Worm (Caenorhabditis elegans) whole organism, midembryonic: ENCODE measurements around the gene Y48B6A.13.

Source experiments
- T22C8.4 ChIP-seq: fragments of 200-800 bp; sonication (Bioruptor generic); IDR thresholded peaks from 2 replicates; pipeline ENCODE4 v1.3.6; 2022; ENCODE audit warnings: missing genetic modification characterization, missing compliant biosample characterization
- cog-1 ChIP-seq: sonication (generic microtip); optimal IDR thresholded peaks from 2 replicates; lab custom pipeline; 2016; ENCODE audit warnings: missing genetic modification characterization, missing compliant biosample characterization
- flt-1 ChIP-seq: fragments of 200-800 bp; sonication (Bioruptor generic); IDR thresholded peaks from 2 replicates; pipeline ENCODE4 v1.3.6; 2022; ENCODE audit warnings: missing genetic modification characterization, missing compliant biosample characterization
- med-1 ChIP-seq: sonication (generic microtip); optimal IDR thresholded peaks from 2 replicates; lab custom pipeline; 2017; ENCODE audit warnings: missing genetic modification characterization, mild to moderate bottlenecking, missing compliant biosample characterization, antibody characterized with exemption, missing genetic modification reagents; ENCODE audit not compliant: insufficient read depth
- ref-1 ChIP-seq: fragments of 200-800 bp; sonication (Bioruptor generic); conservative IDR thresholded peaks from 2 replicates; pipeline ENCODE4 v1.3.6; 2022; ENCODE audit warnings: missing genetic modification reagents, missing genetic modification characterization, missing compliant biosample characterization
- tab-1 ChIP-seq: fragments of 200-800 bp; sonication (Bioruptor generic); IDR thresholded peaks from 2 replicates; pipeline ENCODE4 v1.3.6; 2022; ENCODE audit warnings: missing genetic modification characterization, missing compliant biosample characterization
- ztf-23 ChIP-seq: fragments of 200-800 bp; sonication (Bioruptor generic); IDR thresholded peaks from 2 replicates; pipeline ENCODE4 v1.3.6; 2022; ENCODE audit warnings: missing genetic modification reagents, missing genetic modification characterization, missing compliant biosample characterization
- ztf-29 ChIP-seq: fragments of 200-800 bp; sonication (Bioruptor generic); IDR thresholded peaks from 2 replicates; pipeline ENCODE4 v1.3.6; 2022; ENCODE audit warnings: missing genetic modification reagents, missing genetic modification characterization, missing compliant biosample characterization

ce11 chrII:14218142-14218541, 7.9 kb downstream of the Y48B6A.13 start:
- TF ChIP-seq flt-1 (GFP tag; lab: Robert Waterston, UW) (no peak), ztf-29 (GFP tag; lab: Robert Waterston, UW) (no peak), ztf-23 (no peak), med-1 (no peak), T22C8.4 (GFP tag; lab: Robert Waterston, UW) (no peak), ref-1 (GFP tag; lab: Robert Waterston, UW) (no peak), cog-1 (no peak), tab-1 (no peak)
